Worm (Caenorhabditis elegans) whole organism, mixed stage, embryonic: Measurements from ENCODE around the gene F52G3.1.

Source experiments
- M03D4.4 ChIP-seq: sonication (generic microtip); optimal IDR thresholded peaks from 2 replicates; lab custom pipeline; 2017; ENCODE audit warnings: mild to moderate bottlenecking, missing genetic modification characterization, missing compliant biosample characterization
- bed-3 ChIP-seq: fragments of 200-800 bp; sonication (Bioruptor generic); optimal IDR thresholded peaks from 3 replicates; lab custom pipeline; 2018; ENCODE audit warnings: mild to moderate bottlenecking, missing genetic modification characterization, moderate library complexity, missing compliant biosample characterization
- blmp-1 ChIP-seq: fragments of 150-350 bp; optimal IDR thresholded peaks from 2 replicates; lab custom pipeline; 2014; ENCODE audit warnings: missing biosample characterization, missing genetic modification characterization
- ceh-39 ChIP-seq: fragments of 150-350 bp; optimal IDR thresholded peaks from 2 replicates; lab custom pipeline; 2014; ENCODE audit warnings: missing biosample characterization, missing genetic modification characterization
- ceh-43 ChIP-seq: fragments of 200-800 bp; sonication (Bioruptor generic); optimal IDR thresholded peaks from 2 replicates; lab custom pipeline; 2018; ENCODE audit warnings: mild to moderate bottlenecking, missing genetic modification characterization, moderate library complexity, missing compliant biosample characterization
- ceh-83 ChIP-seq: fragments of 200-800 bp; sonication (Bioruptor generic); optimal IDR thresholded peaks from 2 replicates; lab custom pipeline; 2018; ENCODE audit warnings: mild to moderate bottlenecking, missing genetic modification characterization, missing compliant biosample characterization
- ces-1 ChIP-seq: fragments of 150-350 bp; optimal IDR thresholded peaks from 2 replicates; lab custom pipeline; 2014; ENCODE audit warnings: missing biosample characterization, missing genetic modification reagents, missing genetic modification characterization
- cnd-1 ChIP-seq: fragments of 200-800 bp; sonication (Bioruptor generic); optimal IDR thresholded peaks from 2 replicates; lab custom pipeline; 2018; ENCODE audit warnings: mild to moderate bottlenecking, missing genetic modification characterization, missing compliant biosample characterization
- drap-1 ChIP-seq: fragments of 200-800 bp; sonication (Bioruptor generic); optimal IDR thresholded peaks from 3 replicates; lab custom pipeline; 2018; ENCODE audit warnings: mild to moderate bottlenecking, missing genetic modification characterization, missing compliant biosample characterization
- elt-1 ChIP-seq: sonication (generic microtip); optimal IDR thresholded peaks from 2 replicates; lab custom pipeline; 2017; ENCODE audit warnings: missing genetic modification characterization, mild to moderate bottlenecking, missing compliant biosample characterization, antibody characterized with exemption, moderate library complexity, borderline replicate concordance; ENCODE audit not compliant: insufficient read depth
- elt-3 ChIP-seq: fragments of 150-350 bp; optimal IDR thresholded peaks from 2 replicates; lab custom pipeline; 2014; ENCODE audit warnings: missing biosample characterization, missing genetic modification characterization
- flh-1 ChIP-seq: fragments of 200-800 bp; sonication (Bioruptor generic); optimal IDR thresholded peaks from 2 replicates; lab custom pipeline; 2018; ENCODE audit warnings: mild to moderate bottlenecking, missing genetic modification characterization, moderate library complexity, missing compliant biosample characterization
- ham-2 ChIP-seq: fragments of 200-800 bp; sonication (Bioruptor generic); optimal IDR thresholded peaks from 2 replicates; lab custom pipeline; 2018; ENCODE audit warnings: mild to moderate bottlenecking, missing genetic modification characterization, missing compliant biosample characterization
- hlh-1 ChIP-seq: fragments of 150-350 bp; optimal IDR thresholded peaks from 2 replicates; lab custom pipeline; 2014; ENCODE audit warnings: missing biosample characterization, missing genetic modification reagents, missing genetic modification characterization
- lin-13 ChIP-seq: fragments of 150-350 bp; optimal IDR thresholded peaks from 2 replicates; lab custom pipeline; 2014; ENCODE audit warnings: missing biosample characterization, missing genetic modification characterization
- lin-32 ChIP-seq: fragments of 200-800 bp; sonication (Bioruptor generic); optimal IDR thresholded peaks from 2 replicates; lab custom pipeline; 2018; ENCODE audit warnings: mild to moderate bottlenecking, missing genetic modification characterization, missing compliant biosample characterization
- lsy-2 ChIP-seq: fragments of 150-350 bp; optimal IDR thresholded peaks from 2 replicates; lab custom pipeline; 2014; ENCODE audit warnings: missing biosample characterization, missing genetic modification characterization
- mab-5 ChIP-seq: fragments of 150-350 bp; optimal IDR thresholded peaks from 2 replicates; lab custom pipeline; 2014; ENCODE audit warnings: missing biosample characterization, missing genetic modification characterization
- mep-1 ChIP-seq: fragments of 150-350 bp; optimal IDR thresholded peaks from 2 replicates; lab custom pipeline; 2017; ENCODE audit warnings: missing biosample characterization, missing genetic modification reagents, missing genetic modification characterization, inconsistent platforms
- mls-2 ChIP-seq: sonication (generic microtip); optimal IDR thresholded peaks from 2 replicates; lab custom pipeline; 2016; ENCODE audit warnings: mild to moderate bottlenecking, missing genetic modification characterization, moderate library complexity, missing compliant biosample characterization
- nhr-12 ChIP-seq: fragments of 150-350 bp; optimal IDR thresholded peaks from 2 replicates; lab custom pipeline; 2014; ENCODE audit warnings: missing biosample characterization, missing genetic modification characterization
- nhr-2 ChIP-seq: fragments of 150-350 bp; optimal IDR thresholded peaks from 2 replicates; lab custom pipeline; 2014; ENCODE audit warnings: missing biosample characterization, missing genetic modification characterization
- nhr-237 ChIP-seq: fragments of 150-350 bp; optimal IDR thresholded peaks from 2 replicates; lab custom pipeline; 2014; ENCODE audit warnings: missing biosample characterization, missing genetic modification characterization
- nhr-28 ChIP-seq: fragments of 150-350 bp; optimal IDR thresholded peaks from 2 replicates; lab custom pipeline; 2014; ENCODE audit warnings: missing biosample characterization, missing genetic modification characterization
- nhr-76 ChIP-seq: sonication (generic microtip); optimal IDR thresholded peaks from 2 replicates; lab custom pipeline; 2017; ENCODE audit warnings: missing biosample characterization, missing genetic modification characterization
- pha-4 ChIP-seq: fragments of 150-350 bp; optimal IDR thresholded peaks from 2 replicates; lab custom pipeline; 2018; ENCODE audit warnings: missing biosample characterization, missing genetic modification reagents, missing genetic modification characterization
- sem-2 ChIP-seq: fragments of 200-800 bp; sonication (Bioruptor generic); optimal IDR thresholded peaks from 2 replicates; lab custom pipeline; 2018; ENCODE audit warnings: mild to moderate bottlenecking, missing genetic modification characterization, missing compliant biosample characterization
- snpc-4 ChIP-seq: fragments of 150-350 bp; optimal IDR thresholded peaks from 2 replicates; lab custom pipeline; 2014; ENCODE audit warnings: missing biosample characterization, missing genetic modification characterization
- sptf-1 ChIP-seq: sonication (generic microtip); optimal IDR thresholded peaks from 2 replicates; lab custom pipeline; 2017; ENCODE audit warnings: mild to moderate bottlenecking, missing genetic modification characterization, moderate library complexity, missing compliant biosample characterization
- tbx-8 ChIP-seq: fragments of 200-800 bp; sonication (Bioruptor generic); optimal IDR thresholded peaks from 2 replicates; lab custom pipeline; 2018; ENCODE audit warnings: mild to moderate bottlenecking, missing genetic modification characterization, moderate library complexity, missing compliant biosample characterization
- unc-120 ChIP-seq: sonication (generic microtip); optimal IDR thresholded peaks from 2 replicates; lab custom pipeline; 2017; ENCODE audit warnings: missing genetic modification characterization, missing compliant biosample characterization; ENCODE audit not compliant: poor library complexity, severe bottlenecking
- unc-39 ChIP-seq: fragments of 150-350 bp; optimal IDR thresholded peaks from 2 replicates; lab custom pipeline; 2014; ENCODE audit warnings: missing biosample characterization, missing genetic modification characterization
- unc-62 ChIP-seq: fragments of 150-350 bp; optimal IDR thresholded peaks from 2 replicates; lab custom pipeline; 2014; ENCODE audit warnings: missing biosample characterization, missing genetic modification reagents, missing genetic modification characterization
- zip-8 ChIP-seq: fragments of 150-350 bp; optimal IDR thresholded peaks from 2 replicates; lab custom pipeline; 2014; ENCODE audit warnings: missing biosample characterization, missing genetic modification characterization
- ztf-11 ChIP-seq: fragments of 150-350 bp; optimal IDR thresholded peaks from 2 replicates; lab custom pipeline; 2014; ENCODE audit warnings: missing biosample characterization, missing genetic modification characterization

Gene F52G3.1

DNA sequence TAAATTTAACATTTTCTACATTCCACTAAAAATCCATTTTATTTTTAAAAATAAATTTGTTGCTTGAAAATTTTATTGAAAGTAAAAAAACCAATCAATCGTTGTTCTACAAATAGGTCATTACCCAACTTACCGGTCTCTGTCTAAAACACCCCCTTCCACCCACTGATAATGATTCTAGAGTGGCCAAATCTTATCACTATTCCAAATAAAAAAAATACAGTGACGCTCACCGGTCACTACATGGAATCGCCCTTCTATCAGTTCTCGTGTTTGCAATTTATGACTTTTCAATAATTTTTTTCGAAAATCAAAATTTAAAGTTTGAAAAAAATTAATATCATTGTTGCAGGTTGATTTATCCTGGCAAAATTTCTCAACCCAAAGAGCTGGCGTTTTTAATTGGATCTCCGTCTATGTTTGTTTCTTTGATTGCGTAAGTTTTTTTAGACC is at the start of gene F52G3.1, which contains the start of gene F52G3.7:
Gene F52G3.1, plus strand, starts transcription at position 353 of the 453 bp plus-strand sequence.
Gene F52G3.7, plus strand, starts transcription at position 403 of the 453 bp plus-strand sequence.
- no peak for TF ChIP-seq nhr-28 (tag; lab: Kevin White, UChicago)
- no peak for TF ChIP-seq unc-39 (tag; lab: Kevin White, UChicago)
- TF ChIP-seq mep-1 (tag; lab: Kevin White, UChicago), result no peak
- no peak for TF ChIP-seq ceh-43
- no peak for TF ChIP-seq blmp-1
- no peak for TF ChIP-seq ham-2 (GFP tag; lab: Kevin White, UChicago)

DNA sequence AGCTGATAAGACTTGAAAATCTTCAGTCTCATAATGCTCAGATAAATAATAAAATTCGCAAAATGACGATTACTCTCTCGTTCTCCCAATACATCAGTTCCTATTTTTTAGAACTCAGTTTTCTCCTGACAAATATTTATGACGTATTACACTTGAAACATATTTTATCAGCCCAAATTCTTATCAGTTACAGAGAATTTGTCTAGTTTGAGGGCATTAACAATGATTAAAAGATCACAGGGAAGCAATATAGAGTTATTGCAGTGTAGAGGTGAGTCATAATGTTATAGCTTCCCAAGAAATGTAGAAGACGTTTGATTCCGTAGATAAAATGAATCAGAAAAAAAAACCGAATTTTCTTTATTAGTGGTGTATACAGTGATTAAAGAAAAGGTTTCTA is 44.2 kb upstream of the F52G3.1 start:
- TF ChIP-seq lin-13 (tag; lab: Kevin White, UChicago) (no peak), nhr-237 (no peak), sptf-1 (no peak), ceh-83 (GFP tag; lab: Kevin White, UChicago) (no peak), bed-3 (no peak), ztf-11 (tag; lab: Kevin White, UChicago) (no peak), nhr-2 (no peak), flh-1 (GFP tag; lab: Kevin White, UChicago) (no peak), unc-39 (tag; lab: Kevin White, UChicago) (no peak), M03D4.4 (tag; lab: Kevin White, UChicago) (no peak), sem-2 (no peak), pha-4 (tag; lab: Kevin White, UChicago) (no peak), nhr-12 (no peak)

- no peak for TF ChIP-seq snpc-4 (tag; lab: Kevin White, UChicago)
- no peak for TF ChIP-seq pha-4 (tag; lab: Kevin White, UChicago)
These were observed 42.1 kb upstream of the F52G3.1 start, which contains the start of gene fbxb-114 for ce11 chrX:16921533-16921932. TSS of gene fbxb-114 (plus strand) at chrX:16921833.

DNA sequence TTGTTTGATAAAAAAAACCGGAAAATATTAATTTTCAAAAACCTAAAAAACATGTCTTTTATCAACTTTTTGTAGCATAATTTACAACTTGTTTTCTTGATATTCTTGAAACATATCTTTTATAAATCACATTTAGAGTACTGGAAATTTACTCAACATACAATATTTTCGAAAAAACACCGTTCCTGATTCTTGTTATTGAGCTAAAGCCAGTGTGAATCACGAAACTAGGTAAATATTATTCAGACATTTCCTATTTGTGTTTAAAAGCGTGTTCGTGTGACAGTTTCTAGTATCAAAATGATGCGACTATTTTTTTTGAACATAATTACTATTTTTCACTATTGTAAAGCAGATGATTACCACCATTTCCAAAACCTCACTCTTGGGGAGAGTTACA is 40.0 kb upstream of the F52G3.1 start, which contains the start of gene C30E1.4:
Gene C30E1.4, plus strand, starts transcription at position 301 of the 400 bp plus-strand sequence.
- TF ChIP-seq mep-1 (tag; lab: Kevin White, UChicago) (no peak), hlh-1 (no peak), nhr-2 (no peak), pha-4 (tag; lab: Kevin White, UChicago) (no peak), sptf-1 (no peak), ces-1 (GFP tag; lab: Kevin White, UChicago) (no peak), ztf-11 (tag; lab: Kevin White, UChicago) (no peak), ceh-83 (GFP tag; lab: Kevin White, UChicago) (no peak), M03D4.4 (tag; lab: Kevin White, UChicago) (no peak), tbx-8 (GFP tag; lab: Kevin White, UChicago) (no peak), mls-2 (no peak)

ce11 chrX:16925343-16925742 is 38.3 kb upstream of the F52G3.1 start:
- TF ChIP-seq hlh-1, result no peak
- no peak for TF ChIP-seq lin-13 (tag; lab: Kevin White, UChicago)
- TF ChIP-seq sptf-1, result no peak

ce11 chrX:16928087-16928486 is 35.6 kb upstream of the F52G3.1 start:
- no peak for TF ChIP-seq zip-8 (tag; lab: Kevin White, UChicago)
- TF ChIP-seq pha-4 (tag; lab: Kevin White, UChicago), result no peak
- TF ChIP-seq ceh-43, result peak; percentile 75
- TF ChIP-seq sem-2, result peak; percentile 83
- peak; percentile 34 for TF ChIP-seq lin-13 (tag; lab: Kevin White, UChicago)
- TF ChIP-seq bed-3, result peak; percentile 53
- TF ChIP-seq snpc-4 (tag; lab: Kevin White, UChicago), result no peak
- TF ChIP-seq unc-39 (tag; lab: Kevin White, UChicago), result no peak
- TF ChIP-seq unc-120 (tag; lab: Kevin White, UChicago), result peak; percentile 52
- no peak for TF ChIP-seq hlh-1
- TF ChIP-seq mls-2, result peak; percentile 89
- no peak for TF ChIP-seq nhr-12
- peak; percentile 48 for TF ChIP-seq flh-1 (GFP tag; lab: Kevin White, UChicago)
- TF ChIP-seq ceh-83 (GFP tag; lab: Kevin White, UChicago), result peak; percentile 93
- TF ChIP-seq mab-5 (tag; lab: Kevin White, UChicago), result no peak
- TF ChIP-seq nhr-76, result no peak
- TF ChIP-seq lsy-2 (tag; lab: Kevin White, UChicago), result no peak
- TF ChIP-seq blmp-1, result no peak
- peak; percentile 56 for TF ChIP-seq ham-2 (GFP tag; lab: Kevin White, UChicago)
- peak; percentile 92 for TF ChIP-seq cnd-1
- TF ChIP-seq nhr-2, result no peak
- TF ChIP-seq ztf-11 (tag; lab: Kevin White, UChicago), result peak; percentile 6
- TF ChIP-seq drap-1, result peak; percentile 86
- peak; percentile 89 for TF ChIP-seq sptf-1
- no peak for TF ChIP-seq nhr-28 (tag; lab: Kevin White, UChicago)
- no peak for TF ChIP-seq elt-3 (tag; lab: Kevin White, UChicago)
- TF ChIP-seq ceh-39, result no peak
- TF ChIP-seq M03D4.4 (tag; lab: Kevin White, UChicago), result peak; percentile 87
- no peak for TF ChIP-seq mep-1 (tag; lab: Kevin White, UChicago)
- TF ChIP-seq nhr-237, result no peak
- TF ChIP-seq lin-32, result peak; percentile 42
- TF ChIP-seq elt-1 (tag; lab: Kevin White, UChicago), result no peak
- peak; percentile 58 for TF ChIP-seq tbx-8 (GFP tag; lab: Kevin White, UChicago)
- peak; percentile 21 for TF ChIP-seq unc-62 (GFP tag; lab: Kevin White, UChicago)
- TF ChIP-seq ces-1 (GFP tag; lab: Kevin White, UChicago), result no peak
